Worm (Caenorhabditis elegans): Measurements from ENCODE around the gene algn-2.

The algn-2 gene

ce11 chrII:5423832-5424231, 48.8 kb downstream of the algn-2 start, which contains the start of gene F07F6.7:
Gene F07F6.7 (minus strand): TSS chrII:5423858.
- TF ChIP-seq T20F7.1 (GFP tag; optimal IDR thresholded peaks at IDR 0.05) (peak; percentile 30), lin-38 (GFP tag; IDR thresholded peaks at IDR 0.05) (peak; percentile 27; the same call in 1 of the 2 replicates), nhr-25 (tag; optimal IDR thresholded peaks at IDR 0.05; ENCODE audit: borderline replicate concordance, insufficient read depth) (peak; percentile 13), lsy-2 (tag; optimal IDR thresholded peaks at IDR 0.05) (peak in 1 of 2 experiments; percentile 50), unc-62 (GFP tag; optimal IDR thresholded peaks at IDR 0.05 in 1 of 2) (peak in 1 of 2 experiments; percentile 18), unc-62 (tag; optimal IDR thresholded peaks at IDR 0.05) (no peak), dve-1 (tag; optimal IDR thresholded peaks at IDR 0.05; ENCODE audit: insufficient read depth) (peak; percentile 14), ama-1 (optimal IDR thresholded peaks at IDR 0.05) (no peak), zag-1 (tag; optimal IDR thresholded peaks at IDR 0.05) (no peak), lin-15B (tag; optimal IDR thresholded peaks at IDR 0.05) (no peak), pqm-1 (tag; optimal IDR thresholded peaks at IDR 0.05) (no peak)

ce11 chrII:5425633-5426032, 50.6 kb downstream of the algn-2 start, which contains the start of gene F07F6.8:
Gene F07F6.8 (minus strand): TSS chrII:5425733.
- TF ChIP-seq dpl-1 (GFP tag; optimal IDR thresholded peaks at IDR 0.05) (no peak), mep-1 (tag; optimal IDR thresholded peaks at IDR 0.05) (no peak), aha-1 (tag) (peak; percentile 31)

ce11 chrII:5426054-5426453, 51.0 kb downstream of the algn-2 start:
- TF ChIP-seq mes-2 (tag; optimal IDR thresholded peaks at IDR 0.05; ENCODE audit: poor library complexity, severe bottlenecking) (peak; percentile 41), pqm-1 (tag; optimal IDR thresholded peaks at IDR 0.05) (peak; percentile 58), nhr-48 (tag; optimal IDR thresholded peaks at IDR 0.05) (peak; percentile 38), sdz-12 (GFP tag; optimal IDR thresholded peaks at IDR 0.05) (no peak), zfp-3 (GFP tag; conservative IDR thresholded peaks at IDR 0.05) (no peak), unc-62 (GFP tag; optimal IDR thresholded peaks at IDR 0.05 in 1 of 2) (peak in 1 of 2 experiments; percentile 51), unc-62 (tag; optimal IDR thresholded peaks at IDR 0.05) (no peak), mep-1 (tag; optimal IDR thresholded peaks at IDR 0.05) (peak; percentile 78), mdl-1 (tag; optimal IDR thresholded peaks at IDR 0.05) (peak in 1 of 2 experiments; percentile 78), ama-1 (optimal IDR thresholded peaks at IDR 0.05) (no peak), nhr-10 (tag; optimal IDR thresholded peaks at IDR 0.05) (no peak), zip-11 (GFP tag; IDR thresholded peaks at IDR 0.05) (no peak), Y5F2A.4 (GFP tag; optimal IDR thresholded peaks at IDR 0.05) (no peak), ztf-7 (tag; optimal IDR thresholded peaks at IDR 0.05) (no peak), tag-97 (GFP tag; IDR thresholded peaks at IDR 0.05) (no peak), lin-1 (GFP tag; IDR thresholded peaks at IDR 0.05) (no peak), ceh-44 (GFP tag; IDR thresholded peaks at IDR 0.05) (no peak), madf-9 (GFP tag; conservative IDR thresholded peaks at IDR 0.05) (no peak), fkh-10 (GFP tag; optimal IDR thresholded peaks at IDR 0.05) (no peak), hif-1 (tag; optimal IDR thresholded peaks at IDR 0.05) (peak in 1 of 2 experiments; percentile 36), fos-1 (tag; optimal IDR thresholded peaks at IDR 0.05) (no peak), hlh-30 (tag; optimal IDR thresholded peaks at IDR 0.05; ENCODE audit: insufficient read depth) (peak; percentile 97), mxl-3 (GFP tag; optimal IDR thresholded peaks at IDR 0.05) (peak; percentile 58), rbr-2 (tag; optimal IDR thresholded peaks at IDR 0.05) (no peak), daf-12 (tag; optimal IDR thresholded peaks at IDR 0.05) (no peak), hlh-11 (tag; optimal IDR thresholded peaks at IDR 0.05) (peak; percentile 77), mxl-2 (GFP tag; conservative IDR thresholded peaks at IDR 0.05) (no peak), dmd-6 (GFP tag; IDR thresholded peaks at IDR 0.05) (peak; percentile 38; the same call in 1 of the 2 replicates), dpl-1 (GFP tag; optimal IDR thresholded peaks at IDR 0.05) (peak; percentile 16), skn-1 (tag; optimal IDR thresholded peaks at IDR 0.05) (no peak), nhr-6 (tag; optimal IDR thresholded peaks at IDR 0.05) (peak; percentile 56), ctbp-1 (GFP tag; IDR thresholded peaks at IDR 0.05) (no peak), nhr-111 (GFP tag; optimal IDR thresholded peaks at IDR 0.05) (no peak), D1046.2 (GFP tag; IDR thresholded peaks at IDR 0.05) (no peak), dmd-8 (GFP tag; IDR thresholded peaks at IDR 0.05) (no peak), nhr-28 (tag; optimal IDR thresholded peaks at IDR 0.05) (peak; percentile 76), daf-16 (GFP tag; optimal IDR thresholded peaks at IDR 0.05) (no peak), daf-16 (tag; optimal IDR thresholded peaks at IDR 0.05) (peak; percentile 63), daf-19 (GFP tag; conservative IDR thresholded peaks at IDR 0.05) (no peak)
